Fruit fly (Drosophila melanogaster): ENCODE results near the gene CG1647.

CG1647 gene

dm6 chr3R:28830746-28831145 is 10.7 kb downstream of the CG1647 start (continued):
- no peak for TF ChIP-seq zen (tag; optimal IDR thresholded peaks at IDR 0.05)
- no peak for TF ChIP-seq NC2α (GFP tag; optimal IDR thresholded peaks at IDR 0.05)
- TF ChIP-seq CG11247 (GFP tag; IDR thresholded peaks at IDR 0.05): no peak
- no peak for TF ChIP-seq CG12236 (GFP tag; optimal IDR thresholded peaks at IDR 0.05)
- TF ChIP-seq unc-4 (GFP tag; IDR thresholded peaks at IDR 0.05; ENCODE audit: partially characterized antibody): no peak
- no peak for TF ChIP-seq CG17328 (GFP tag; IDR thresholded peaks at IDR 0.05)
- no peak for TF ChIP-seq CG8089 (GFP tag; optimal IDR thresholded peaks at IDR 0.05)
- no peak for TF ChIP-seq CG8281 (tag; optimal IDR thresholded peaks at IDR 0.05)
- TF ChIP-seq tup (GFP tag; optimal IDR thresholded peaks at IDR 0.05): no peak
- no peak for TF ChIP-seq Taf1 (GFP tag; IDR thresholded peaks at IDR 0.05)
- no peak for TF ChIP-seq CG3163 (GFP tag; optimal IDR thresholded peaks at IDR 0.05)
- TF ChIP-seq CrebB (tag; optimal IDR thresholded peaks at IDR 0.05): no peak
- no peak for TF ChIP-seq CG7928 (GFP tag; optimal IDR thresholded peaks at IDR 0.05)
- TF ChIP-seq CG17359 (tag; optimal IDR thresholded peaks at IDR 0.05): peak; percentile 39
- TF ChIP-seq Myb (GFP tag; optimal IDR thresholded peaks at IDR 0.05): no peak
- no peak for TF ChIP-seq Doc2 (GFP tag; IDR thresholded peaks at IDR 0.05)
- TF ChIP-seq bigmax (GFP tag; optimal IDR thresholded peaks at IDR 0.05): no peak
- TF ChIP-seq CG3407 (GFP tag; optimal IDR thresholded peaks at IDR 0.05): no peak
- no peak for TF ChIP-seq HLH3B (GFP tag; IDR thresholded peaks at IDR 0.05)
- TF ChIP-seq disco-r (GFP tag; optimal IDR thresholded peaks at IDR 0.05): no peak
- TF ChIP-seq nmo (GFP tag; optimal IDR thresholded peaks at IDR 0.05): no peak
- no peak for TF ChIP-seq crp (GFP tag; optimal IDR thresholded peaks at IDR 0.05)
- TF ChIP-seq dmrt99B (tag; optimal IDR thresholded peaks at IDR 0.05): peak; percentile 42
- TF ChIP-seq gem (tag; optimal IDR thresholded peaks at IDR 0.05): no peak
- no peak for TF ChIP-seq BtbVII (GFP tag; optimal IDR thresholded peaks at IDR 0.05)
- no peak for TF ChIP-seq CG12659 (GFP tag; optimal IDR thresholded peaks at IDR 0.05)
- TF ChIP-seq Ravus (GFP tag; IDR thresholded peaks at IDR 0.05): no peak
- TF ChIP-seq zf30C (GFP tag; optimal IDR thresholded peaks at IDR 0.05): peak; percentile 35
- TF ChIP-seq Spps (tag; optimal IDR thresholded peaks at IDR 0.05): no peak
- peak; percentile 46 for TF ChIP-seq sens (GFP tag)
- TF ChIP-seq lov (optimal IDR thresholded peaks at IDR 0.05): no peak
- no peak for TF ChIP-seq lov (GFP tag; IDR thresholded peaks at IDR 0.05)
- TF ChIP-seq CG6254 (GFP tag; optimal IDR thresholded peaks at IDR 0.05): no peak
- no peak for TF ChIP-seq tll (GFP tag; optimal IDR thresholded peaks at IDR 0.05)
- TF ChIP-seq so (GFP tag; IDR thresholded peaks at IDR 0.05): no peak
- TF ChIP-seq dysf (GFP tag; IDR thresholded peaks at IDR 0.05): no peak
- TF ChIP-seq tio (GFP tag; optimal IDR thresholded peaks at IDR 0.05): no peak
- no peak for TF ChIP-seq CG11695 (GFP tag; IDR thresholded peaks at IDR 0.05)
- no peak for TF ChIP-seq Hr78 (GFP tag; optimal IDR thresholded peaks at IDR 0.05)
- TF ChIP-seq HmgZ (tag; optimal IDR thresholded peaks at IDR 0.05): no peak
- TF ChIP-seq ssp (GFP tag; IDR thresholded peaks at IDR 0.05): no peak
- no peak for TF ChIP-seq fd102C (GFP tag; optimal IDR thresholded peaks at IDR 0.05)
- no peak for TF ChIP-seq Dip3 (GFP tag; optimal IDR thresholded peaks at IDR 0.05)
- no peak for TF ChIP-seq vnd (GFP tag; IDR thresholded peaks at IDR 0.05; ENCODE audit: partially characterized antibody)
- no peak for TF ChIP-seq Usf (GFP tag; optimal IDR thresholded peaks at IDR 0.05)
- TF ChIP-seq lbe (GFP tag; optimal IDR thresholded peaks at IDR 0.05): peak; percentile 28
- no peak for TF ChIP-seq gfzf (GFP tag; optimal IDR thresholded peaks at IDR 0.05)
- no peak for TF ChIP-seq Deaf1 (tag; optimal IDR thresholded peaks at IDR 0.05)
